Fruit fly (Drosophila melanogaster) whole organism, embryonic: ENCODE data around the gene CG13449.
A peak's percentile ranks its signal among the peaks of the same experiment; 100 is the strongest.

Experiments
- CG10462 ChIP-seq: fragments of 200-800 bp; sonication (Bioruptor generic); optimal IDR thresholded peaks from 2 replicates; lab custom pipeline; 2016; ENCODE audit warnings: missing biosample characterization, missing genetic modification characterization
- CG10654 ChIP-seq: fragments of 200-800 bp; sonication (Bioruptor generic); optimal IDR thresholded peaks from 2 replicates; lab custom pipeline; 2016; ENCODE audit warnings: missing biosample characterization, missing genetic modification characterization
- CG10959 ChIP-seq: fragments of 200-800 bp; sonication (Bioruptor generic); IDR thresholded peaks from 2 replicates; pipeline ENCODE4 v1.3.6; 2022; ENCODE audit warnings: missing biosample characterization, missing genetic modification characterization
- CG11398 ChIP-seq: fragments of 200-800 bp; sonication (Bioruptor generic); optimal IDR thresholded peaks from 2 replicates; lab custom pipeline; 2016; ENCODE audit warnings: missing biosample characterization, missing genetic modification characterization
- CG11723 ChIP-seq: fragments of 200-800 bp; sonication (Bioruptor generic); optimal IDR thresholded peaks from 2 replicates; lab custom pipeline; 2017; ENCODE audit warnings: missing biosample characterization, mild to moderate bottlenecking, missing genetic modification characterization
- CG13624 ChIP-seq: fragments of 200-800 bp; sonication (Bioruptor generic); optimal IDR thresholded peaks from 2 replicates; lab custom pipeline; 2016; ENCODE audit warnings: missing biosample characterization, missing genetic modification characterization
- CG15514 ChIP-seq: fragments of 200-800 bp; sonication (Bioruptor generic); optimal IDR thresholded peaks from 3 replicates; lab custom pipeline; 2017; ENCODE audit warnings: missing biosample characterization, missing genetic modification characterization, mild to moderate bottlenecking, moderate library complexity, missing genetic modification reagents
- CG16813 ChIP-seq: fragments of 200-800 bp; sonication (Bioruptor generic); IDR thresholded peaks from 3 replicates; pipeline ENCODE4 v1.3.6; 2022; ENCODE audit warnings: missing biosample characterization, missing genetic modification characterization; ENCODE audit not compliant: partially characterized antibody
- CG17612 ChIP-seq: fragments of 200-800 bp; sonication (Bioruptor generic); IDR thresholded peaks from 2 replicates; pipeline ENCODE4 v1.3.6; 2022; ENCODE audit warnings: missing biosample characterization, missing genetic modification characterization
- CG3163 ChIP-seq: fragments of 200-800 bp; sonication (Bioruptor generic); optimal IDR thresholded peaks from 3 replicates; lab custom pipeline; 2016; ENCODE audit warnings: missing biosample characterization, missing genetic modification characterization
- CG34376 ChIP-seq: fragments of 200-800 bp; sonication (Bioruptor generic); optimal IDR thresholded peaks from 2 replicates; lab custom pipeline; 2018; ENCODE audit warnings: missing biosample characterization, mild to moderate bottlenecking, missing genetic modification characterization
- CG3838 ChIP-seq: fragments of 200-800 bp; sonication (Bioruptor generic); optimal IDR thresholded peaks from 3 replicates; lab custom pipeline; 2016; ENCODE audit warnings: missing biosample characterization, missing genetic modification characterization
- CG7963 ChIP-seq: fragments of 200-800 bp; sonication (Bioruptor generic); IDR thresholded peaks from 3 replicates; pipeline ENCODE4 v1.3.6; 2022; ENCODE audit warnings: missing biosample characterization, missing genetic modification characterization; ENCODE audit not compliant: partially characterized antibody
- CG8388 ChIP-seq: fragments of 200-800 bp; sonication (Bioruptor generic); optimal IDR thresholded peaks from 2 replicates; lab custom pipeline; 2019; ENCODE audit warnings: missing biosample characterization, mild to moderate bottlenecking, missing genetic modification characterization, moderate library complexity
- CG9876 ChIP-seq: fragments of 200-800 bp; sonication (Bioruptor generic); optimal IDR thresholded peaks from 2 replicates; lab custom pipeline; 2016; ENCODE audit warnings: missing biosample characterization, missing genetic modification characterization
- CTCF ChIP-seq: fragments of 200-800 bp; sonication (Bioruptor generic); optimal IDR thresholded peaks from 2 replicates; lab custom pipeline; 2017; ENCODE audit warnings: missing biosample characterization, mild to moderate bottlenecking, missing genetic modification characterization, moderate library complexity
- Dfd ChIP-seq, 2 experiments: fragments of >200 bp; optimal IDR thresholded peaks; 2 replicates each; lab custom pipeline; 2017; ENCODE audit warnings: missing biosample characterization in 2 of 2, missing genetic modification characterization in 2 of 2
- Dll ChIP-seq: fragments of 200-800 bp; sonication (Bioruptor generic); IDR thresholded peaks from 4 replicates; pipeline ENCODE4 v1.3.6; 2022; ENCODE audit warnings: missing biosample characterization, missing genetic modification characterization; ENCODE audit not compliant: partially characterized antibody
- GATAe ChIP-seq: fragments of 200-800 bp; sonication (Bioruptor generic); conservative IDR thresholded peaks from 2 replicates; pipeline ENCODE4 v1.3.6; 2022; ENCODE audit warnings: missing biosample characterization, missing genetic modification characterization
- HmgD ChIP-seq: fragments of 200-800 bp; sonication (Bioruptor generic); optimal IDR thresholded peaks from 3 replicates; lab custom pipeline; 2016; ENCODE audit warnings: missing biosample characterization, missing genetic modification characterization
- Kr ChIP-seq: fragments of 200-800 bp; sonication (Bioruptor generic); optimal IDR thresholded peaks from 2 replicates; lab custom pipeline; 2017; ENCODE audit warnings: missing biosample characterization, mild to moderate bottlenecking, missing genetic modification characterization
- Mad ChIP-seq: fragments of 200-800 bp; sonication (Bioruptor generic); optimal IDR thresholded peaks from 2 replicates; lab custom pipeline; 2016; ENCODE audit warnings: missing biosample characterization, missing genetic modification characterization
- NC2β ChIP-seq: fragments of 200-800 bp; sonication (Bioruptor generic); optimal IDR thresholded peaks from 2 replicates; lab custom pipeline; 2016; ENCODE audit warnings: missing biosample characterization, missing genetic modification characterization
- NfI ChIP-seq: fragments of 200-800 bp; sonication (Bioruptor generic); optimal IDR thresholded peaks from 3 replicates; lab custom pipeline; 2018; ENCODE audit warnings: missing biosample characterization, mild to moderate bottlenecking, missing genetic modification characterization, moderate library complexity
- Rfx ChIP-seq: fragments of 200-800 bp; sonication (Bioruptor generic); IDR thresholded peaks from 2 replicates; pipeline ENCODE4 v1.3.6; 2022; ENCODE audit warnings: missing biosample characterization, missing genetic modification characterization
- Sin3A ChIP-seq: fragments of >200 bp; optimal IDR thresholded peaks from 2 replicates; lab custom pipeline; 2018
- Sry-δ ChIP-seq: fragments of 200-800 bp; sonication (Bioruptor generic); optimal IDR thresholded peaks from 2 replicates; lab custom pipeline; 2016; ENCODE audit warnings: missing biosample characterization, missing genetic modification characterization
- ara ChIP-seq: fragments of 200-800 bp; sonication (Bioruptor generic); IDR thresholded peaks from 2 replicates; pipeline ENCODE4 v1.3.6; 2022; ENCODE audit warnings: missing biosample characterization, missing genetic modification characterization
- cas ChIP-seq: fragments of 200-800 bp; sonication (Bioruptor generic); IDR thresholded peaks from 2 replicates; pipeline ENCODE4 v1.3.6; 2022; ENCODE audit warnings: missing biosample characterization, missing genetic modification characterization
- chinmo ChIP-seq: fragments of 200-800 bp; sonication (Bioruptor generic); IDR thresholded peaks from 4 replicates; pipeline ENCODE4 v1.3.6; 2022; ENCODE audit warnings: missing biosample characterization, missing genetic modification characterization; ENCODE audit not compliant: partially characterized antibody
- esg ChIP-seq: fragments of 200-800 bp; sonication (Bioruptor generic); conservative IDR thresholded peaks from 2 replicates; pipeline ENCODE4 v1.3.6; 2022; ENCODE audit warnings: missing biosample characterization, missing genetic modification characterization
- ewg ChIP-seq: fragments of 200-800 bp; sonication (Bioruptor generic); optimal IDR thresholded peaks from 3 replicates; lab custom pipeline; 2017; ENCODE audit warnings: mild to moderate bottlenecking, missing biosample characterization, missing genetic modification reagents, missing genetic modification characterization
- gfzf ChIP-seq: fragments of 200-800 bp; sonication (Bioruptor generic); optimal IDR thresholded peaks from 2 replicates; lab custom pipeline; 2016; ENCODE audit warnings: missing biosample characterization, mild to moderate bottlenecking, missing genetic modification characterization, moderate library complexity
- ind ChIP-seq: fragments of 200-800 bp; sonication (Bioruptor generic); optimal IDR thresholded peaks from 3 replicates; lab custom pipeline; 2016; ENCODE audit warnings: missing biosample characterization, missing genetic modification characterization
- inv ChIP-seq: fragments of 200-800 bp; sonication (Bioruptor generic); IDR thresholded peaks from 2 replicates; pipeline ENCODE4 v1.3.6; 2022; ENCODE audit warnings: missing biosample characterization, missing genetic modification characterization; ENCODE audit not compliant: partially characterized antibody
- lola ChIP-seq, 3 experiments: fragments of >200 bp in 2 of 3; fragments of 200-800 bp in 1 of 3; sonication (Bioruptor generic) in 1 of 3; optimal IDR thresholded peaks; 2 replicates each; lab custom pipeline; 2017 to 2019; ENCODE audit warnings: missing biosample characterization in 3 of 3, missing genetic modification characterization in 3 of 3, mild to moderate bottlenecking in 1 of 3, moderate library complexity in 1 of 3
- mirr ChIP-seq: fragments of 200-800 bp; sonication (Bioruptor generic); optimal IDR thresholded peaks from 3 replicates; lab custom pipeline; 2018; ENCODE audit warnings: missing biosample characterization, mild to moderate bottlenecking, missing genetic modification characterization
- mld ChIP-seq: fragments of 200-800 bp; sonication (Bioruptor generic); IDR thresholded peaks from 3 replicates; pipeline ENCODE4 v1.3.6; 2022; ENCODE audit warnings: missing biosample characterization, missing genetic modification characterization; ENCODE audit not compliant: partially characterized antibody
- nerfin-1 ChIP-seq: fragments of 200-800 bp; sonication (Bioruptor generic); optimal IDR thresholded peaks from 3 replicates; lab custom pipeline; 2019; ENCODE audit warnings: missing biosample characterization, mild to moderate bottlenecking, missing genetic modification characterization, moderate library complexity
- odd ChIP-seq: fragments of 200-800 bp; sonication (Bioruptor generic); optimal IDR thresholded peaks from 2 replicates; lab custom pipeline; 2017; ENCODE audit warnings: missing biosample characterization, mild to moderate bottlenecking, missing genetic modification characterization
- otp ChIP-seq: fragments of 200-800 bp; sonication (Bioruptor generic); IDR thresholded peaks from 3 replicates; pipeline ENCODE4, ENCODE4 v1.3.6; 2022; ENCODE audit warnings: missing biosample characterization, missing genetic modification characterization
- repo ChIP-seq: fragments of 200-800 bp; sonication (Bioruptor generic); optimal IDR thresholded peaks from 2 replicates; lab custom pipeline; 2016; ENCODE audit warnings: missing biosample characterization, missing genetic modification characterization
- sim ChIP-seq: fragments of 200-800 bp; sonication (Bioruptor generic); IDR thresholded peaks from 2 replicates; pipeline ENCODE4 v1.3.6; 2022; ENCODE audit warnings: missing biosample characterization, missing genetic modification characterization
- sima ChIP-seq: fragments of 200-800 bp; sonication (Bioruptor generic); optimal IDR thresholded peaks from 2 replicates; lab custom pipeline; 2016; ENCODE audit warnings: missing biosample characterization, missing genetic modification characterization
- sob ChIP-seq: fragments of 200-800 bp; sonication (Bioruptor generic); IDR thresholded peaks from 2 replicates; pipeline ENCODE4 v1.3.6; 2022; ENCODE audit warnings: missing biosample characterization, missing genetic modification characterization
- sr ChIP-seq: fragments of 200-800 bp; sonication (Bioruptor generic); IDR thresholded peaks from 3 replicates; pipeline ENCODE4 v1.3.6; 2022; ENCODE audit warnings: missing biosample characterization, missing genetic modification characterization
- ssp ChIP-seq: fragments of 200-800 bp; sonication (Bioruptor generic); IDR thresholded peaks from 2 replicates; pipeline ENCODE4 v1.3.6; 2022; ENCODE audit warnings: missing biosample characterization, missing genetic modification characterization
- tin ChIP-seq: fragments of 200-800 bp; sonication (Bioruptor generic); optimal IDR thresholded peaks from 3 replicates; lab custom pipeline; 2016; ENCODE audit warnings: missing biosample characterization, missing genetic modification characterization
- yki ChIP-seq: fragments of >200 bp; optimal IDR thresholded peaks from 3 replicates; lab custom pipeline; 2018
- z ChIP-seq: fragments of 200-800 bp; sonication (Bioruptor generic); IDR thresholded peaks from 3 replicates; pipeline ENCODE4 v1.3.6; 2022; ENCODE audit warnings: missing biosample characterization, missing genetic modification characterization

CG13449 gene

DNA sequence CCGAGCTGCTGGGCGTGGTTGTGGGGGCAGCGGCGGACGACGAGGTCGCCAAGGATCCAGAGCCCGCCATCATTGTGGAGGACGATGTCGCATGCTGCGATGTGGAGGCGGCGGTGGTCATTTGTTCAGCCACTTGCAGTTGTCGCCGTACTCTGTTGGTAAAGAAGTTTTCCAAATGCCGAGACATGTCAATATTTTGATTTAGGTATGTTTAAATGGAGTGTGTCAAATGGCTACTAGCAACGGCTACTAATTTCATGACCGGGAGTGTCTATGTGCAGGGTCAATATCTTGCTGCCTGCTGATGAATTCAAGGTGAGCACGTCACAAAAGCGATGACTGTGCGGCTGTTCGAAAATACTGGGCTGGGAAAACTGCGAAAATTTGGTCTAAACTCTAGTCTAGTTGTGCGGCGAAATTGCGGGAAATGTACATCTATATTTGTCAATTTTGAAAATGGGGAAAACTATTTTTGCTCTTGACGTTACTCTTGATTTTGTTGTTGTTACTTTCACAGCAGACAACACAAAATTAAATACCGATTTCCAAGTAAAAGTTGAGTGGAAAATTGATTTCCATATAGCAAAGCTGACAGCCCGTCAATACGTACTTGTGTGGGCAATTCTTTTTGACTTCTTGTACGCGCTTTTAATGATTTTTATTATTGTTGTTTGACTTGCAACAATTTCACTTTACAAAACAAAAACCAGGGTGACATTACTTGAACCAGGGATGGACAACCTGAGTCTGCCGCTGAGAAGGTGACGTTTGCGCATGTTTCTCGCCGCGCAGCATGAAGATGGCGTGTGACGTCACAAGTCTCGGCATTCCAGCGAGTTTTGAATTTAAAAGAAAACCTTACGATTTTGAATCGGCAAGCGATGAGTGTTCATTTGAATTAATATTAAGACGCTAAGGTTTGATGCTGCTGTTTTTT lies 24.9 kb downstream of the CG13449 start, which contains the start of gene CG7656 (continued):
- peak; percentile 73 for TF ChIP-seq CG9876 (GFP tag; lab: Kevin White, UChicago)
- no peak for TF ChIP-seq CG7963 (GFP tag; lab: Robert Waterston, UW)
- no peak for TF ChIP-seq sim (GFP tag; lab: Robert Waterston, UW)
- peak; percentile 81 for TF ChIP-seq Mad (GFP tag; lab: Kevin White, UChicago)
- peak; percentile 82 for TF ChIP-seq tin
- TF ChIP-seq repo (GFP tag; lab: Kevin White, UChicago), result peak; percentile 63
- TF ChIP-seq HmgD (GFP tag; lab: Kevin White, UChicago), result peak; percentile 89
- peak; percentile 95 for TF ChIP-seq ewg (GFP tag; lab: Kevin White, UChicago)
- no peak for TF ChIP-seq sr (GFP tag; lab: Robert Waterston, UW)
- TF ChIP-seq CG10959 (GFP tag; lab: Robert Waterston, UW), result peak; percentile 54
- TF ChIP-seq Dfd (GFP tag; optimal IDR thresholded peaks at IDR 0.05; lab: Kevin White, UChicago), result no peak
- peak; percentile 79 for TF ChIP-seq ind (GFP tag; lab: Kevin White, UChicago)
- TF ChIP-seq inv (GFP tag; lab: Robert Waterston, UW), result no peak
- peak; percentile 50 for TF ChIP-seq CG34376
- no peak for TF ChIP-seq lola (GFP tag; optimal IDR thresholded peaks at IDR 0.05; lab: Kevin White, UChicago)
- TF ChIP-seq nerfin-1 (tag; lab: Kevin White, UChicago), result no peak
- no peak for TF ChIP-seq CTCF (GFP tag; lab: Kevin White, UChicago)
- TF ChIP-seq Dll (GFP tag; lab: Robert Waterston, UW), result 0 out of 4 replicates have a peak, but pooled peaks have one; percentile 17
- no peak for TF ChIP-seq CG16813 (GFP tag; lab: Robert Waterston, UW)
- no peak for TF ChIP-seq Kr (GFP tag; lab: Kevin White, UChicago)
- no peak for TF ChIP-seq esg (GFP tag; lab: Robert Waterston, UW)
- peak; percentile 75 for TF ChIP-seq sob (GFP tag; lab: Robert Waterston, UW)
- TF ChIP-seq chinmo (GFP tag; lab: Robert Waterston, UW), result 0 out of 4 replicates have a peak, but pooled peaks have one; percentile 72
- peak; percentile 23 for TF ChIP-seq Sin3A (lab: Kevin White, UChicago)
- peak; percentile 85 for TF ChIP-seq Rfx (GFP tag; lab: Robert Waterston, UW)
- TF ChIP-seq CG10462 (GFP tag; lab: Kevin White, UChicago), result peak; percentile 33
- TF ChIP-seq CG3838 (GFP tag; lab: Kevin White, UChicago), result peak; percentile 85
- no peak for TF ChIP-seq sima (GFP tag; lab: Kevin White, UChicago)
- TF ChIP-seq ssp (GFP tag; lab: Robert Waterston, UW), result peak; percentile 40
- peak; percentile 10 for TF ChIP-seq yki (lab: Kevin White, UChicago)
- peak; percentile 72 for TF ChIP-seq NC2β (GFP tag; lab: Kevin White, UChicago)
- TF ChIP-seq CG8388 (GFP tag; lab: Kevin White, UChicago), result no peak
- peak; percentile 42 for TF ChIP-seq Sry-δ (GFP tag; lab: Kevin White, UChicago)
- peak; percentile 37; the same call in 1 of the 2 replicates for TF ChIP-seq CG17612 (GFP tag; lab: Robert Waterston, UW)
- TF ChIP-seq CG13624 (GFP tag; lab: Kevin White, UChicago), result peak; percentile 74
- no peak for TF ChIP-seq mld (GFP tag; lab: Robert Waterston, UW)
- no peak for TF ChIP-seq odd (GFP tag; lab: Kevin White, UChicago)
- peak; percentile 40 for TF ChIP-seq CG10654 (GFP tag; lab: Kevin White, UChicago)
- TF ChIP-seq NfI (GFP tag; lab: Kevin White, UChicago), result peak; percentile 73
- TF ChIP-seq cas (GFP tag; lab: Robert Waterston, UW), result 0 out of 2 replicates have a peak, but pooled peaks have one; percentile 11
- peak; percentile 42 for TF ChIP-seq CG15514 (GFP tag; lab: Kevin White, UChicago)
- peak; percentile 5 for TF ChIP-seq CG11723 (GFP tag; lab: Kevin White, UChicago)
- TF ChIP-seq ara (GFP tag; lab: Robert Waterston, UW), result peak; percentile 48; the same call in 1 of the 2 replicates
- TF ChIP-seq GATAe (GFP tag; lab: Robert Waterston, UW), result no peak
- TF ChIP-seq CG11398 (GFP tag; lab: Kevin White, UChicago), result peak; percentile 71
- TF ChIP-seq otp, result peak; percentile 78
- no peak for TF ChIP-seq z (GFP tag; lab: Robert Waterston, UW)
- TF ChIP-seq mirr (GFP tag; lab: Kevin White, UChicago), result peak; percentile 35
- peak; percentile 48 for TF ChIP-seq CG3163 (GFP tag; lab: Kevin White, UChicago)
- no peak for TF ChIP-seq gfzf (GFP tag; lab: Kevin White, UChicago)
